Fruit fly (Drosophila melanogaster) whole organism, embryonic: ENCODE data around the gene CG32188.

Experiments used
- Atf3 ChIP-seq: fragments of 200-800 bp; sonication (Bioruptor generic); optimal IDR thresholded peaks from 3 replicates; lab custom pipeline; 2016; ENCODE audit warnings: missing biosample characterization, missing genetic modification characterization
- Awh ChIP-seq: fragments of 200-800 bp; sonication (Bioruptor generic); IDR thresholded peaks from 2 replicates; pipeline ENCODE4, ENCODE4 v1.3.6; 2022; ENCODE audit warnings: missing biosample characterization, missing genetic modification characterization
- B-H2 ChIP-seq: fragments of 200-800 bp; sonication (Bioruptor generic); optimal IDR thresholded peaks from 2 replicates; lab custom pipeline; 2018; ENCODE audit warnings: missing biosample characterization, mild to moderate bottlenecking, missing genetic modification characterization
- CG10147 ChIP-seq: fragments of 200-800 bp; sonication (Bioruptor generic); optimal IDR thresholded peaks from 2 replicates; lab custom pipeline; 2019; ENCODE audit warnings: missing biosample characterization, mild to moderate bottlenecking, missing genetic modification characterization, moderate library complexity
- CG10267 ChIP-seq: fragments of 200-800 bp; sonication (Bioruptor generic); optimal IDR thresholded peaks from 2 replicates; lab custom pipeline; 2018; ENCODE audit warnings: missing biosample characterization, mild to moderate bottlenecking, missing genetic modification characterization, moderate library complexity
- CG11695 ChIP-seq: fragments of 200-800 bp; sonication (Bioruptor generic); IDR thresholded peaks from 3 replicates; pipeline ENCODE4 v1.3.6; 2022; ENCODE audit warnings: missing biosample characterization, missing genetic modification characterization
- CG11696 ChIP-seq: fragments of 200-800 bp; sonication (Bioruptor generic); IDR thresholded peaks from 2 replicates; pipeline ENCODE4 v1.3.6; 2022; ENCODE audit warnings: missing biosample characterization, missing genetic modification characterization
- CG12391 ChIP-seq: fragments of 200-800 bp; sonication (Bioruptor generic); optimal IDR thresholded peaks from 3 replicates; lab custom pipeline; 2018; ENCODE audit warnings: missing biosample characterization, mild to moderate bottlenecking, missing genetic modification characterization, moderate library complexity
- CG13123 ChIP-seq: fragments of 200-800 bp; sonication (Bioruptor generic); optimal IDR thresholded peaks from 2 replicates; lab custom pipeline; 2016; ENCODE audit warnings: missing biosample characterization, missing genetic modification characterization
- CG14860 ChIP-seq: fragments of 200-800 bp; sonication (Bioruptor generic); IDR thresholded peaks from 3 replicates; pipeline ENCODE4 v1.3.6; 2022; ENCODE audit warnings: missing biosample characterization, missing genetic modification characterization; ENCODE audit not compliant: partially characterized antibody
- CG1603 ChIP-seq: fragments of 200-800 bp; sonication (Bioruptor generic); optimal IDR thresholded peaks from 2 replicates; lab custom pipeline; 2019; ENCODE audit warnings: missing biosample characterization, mild to moderate bottlenecking, missing genetic modification characterization, moderate library complexity
- CG16779 ChIP-seq: fragments of 200-800 bp; sonication (Bioruptor generic); IDR thresholded peaks from 2 replicates; pipeline ENCODE4 v1.3.6; 2022; ENCODE audit warnings: missing biosample characterization, missing genetic modification characterization
- CG16863 ChIP-seq: fragments of 200-800 bp; sonication (Bioruptor generic); optimal IDR thresholded peaks from 3 replicates; lab custom pipeline; 2016; ENCODE audit warnings: missing biosample characterization, missing genetic modification characterization
- CG17802 ChIP-seq: fragments of 200-800 bp; sonication (Bioruptor generic); optimal IDR thresholded peaks from 2 replicates; lab custom pipeline; 2018; ENCODE audit warnings: missing biosample characterization, mild to moderate bottlenecking, missing genetic modification characterization, moderate library complexity
- CG2875 ChIP-seq: fragments of 200-800 bp; sonication (Bioruptor generic); optimal IDR thresholded peaks from 2 replicates; lab custom pipeline; 2017; ENCODE audit warnings: missing biosample characterization, mild to moderate bottlenecking, missing genetic modification characterization, missing genetic modification reagents
- CG30431 ChIP-seq: fragments of 200-800 bp; sonication (Bioruptor generic); optimal IDR thresholded peaks from 2 replicates; lab custom pipeline; 2017; ENCODE audit warnings: missing biosample characterization, missing genetic modification characterization
- CG34422 ChIP-seq: fragments of 200-800 bp; sonication (Bioruptor generic); IDR thresholded peaks from 3 replicates; pipeline ENCODE4 v1.3.6; 2022; ENCODE audit warnings: missing biosample characterization, missing genetic modification characterization
- CG6175 ChIP-seq: fragments of 200-800 bp; sonication (Bioruptor generic); IDR thresholded peaks from 3 replicates; pipeline ENCODE4 v1.3.6; 2022; ENCODE audit warnings: missing biosample characterization, missing genetic modification characterization
- CG8359 ChIP-seq: fragments of 200-800 bp; sonication (Bioruptor generic); optimal IDR thresholded peaks from 2 replicates; lab custom pipeline; 2017; ENCODE audit warnings: missing biosample characterization, mild to moderate bottlenecking, missing genetic modification characterization, borderline replicate concordance
- CG9437 ChIP-seq: fragments of 200-800 bp; sonication (Bioruptor generic); optimal IDR thresholded peaks from 2 replicates; lab custom pipeline; 2018; ENCODE audit warnings: missing biosample characterization, mild to moderate bottlenecking, missing genetic modification characterization
- CoRest ChIP-seq: fragments of 200-800 bp; sonication (Bioruptor generic); optimal IDR thresholded peaks from 3 replicates; lab custom pipeline; 2018; ENCODE audit warnings: missing biosample characterization, mild to moderate bottlenecking, missing genetic modification characterization, moderate library complexity
- D ChIP-seq, 2 experiments: fragments of 200-800 bp in 1 of 2; fragments of >200 bp in 1 of 2; sonication (Bioruptor generic) in 1 of 2; optimal IDR thresholded peaks; 2 replicates in 1 of 2; 3 replicates in 1 of 2; lab custom pipeline; 2017; ENCODE audit warnings: mild to moderate bottlenecking in 1 of 2, missing biosample characterization in 1 of 2, missing genetic modification characterization in 1 of 2, missing genetic modification reagents in 1 of 2
- Ets97D ChIP-seq: fragments of 200-800 bp; sonication (Bioruptor generic); optimal IDR thresholded peaks from 3 replicates; lab custom pipeline; 2016; ENCODE audit warnings: missing biosample characterization, missing genetic modification characterization
- Fer1 ChIP-seq: fragments of 200-800 bp; sonication (Bioruptor generic); optimal IDR thresholded peaks from 2 replicates; lab custom pipeline; 2017; ENCODE audit warnings: missing biosample characterization, mild to moderate bottlenecking, missing genetic modification characterization
- Hey ChIP-seq: fragments of 200-800 bp; sonication (Bioruptor generic); optimal IDR thresholded peaks from 3 replicates; lab custom pipeline; 2018; ENCODE audit warnings: missing biosample characterization, mild to moderate bottlenecking, missing genetic modification characterization
- Meics ChIP-seq: fragments of 200-800 bp; sonication (Bioruptor generic); optimal IDR thresholded peaks from 2 replicates; lab custom pipeline; 2017; ENCODE audit warnings: missing biosample characterization, mild to moderate bottlenecking, missing genetic modification characterization
- Mrtf ChIP-seq: fragments of 200-800 bp; sonication (Bioruptor generic); IDR thresholded peaks from 3 replicates; pipeline ENCODE4 v1.3.6; 2022; ENCODE audit warnings: missing biosample characterization, missing genetic modification characterization
- Nf-YB ChIP-seq: fragments of 200-800 bp; sonication (Bioruptor generic); optimal IDR thresholded peaks from 3 replicates; lab custom pipeline; 2019; ENCODE audit warnings: missing biosample characterization, mild to moderate bottlenecking, missing genetic modification characterization, moderate library complexity
- Sox102F ChIP-seq: fragments of 200-800 bp; sonication (Bioruptor generic); optimal IDR thresholded peaks from 2 replicates; lab custom pipeline; 2018; ENCODE audit warnings: missing biosample characterization, mild to moderate bottlenecking, missing genetic modification characterization, moderate library complexity
- Sry-β ChIP-seq: fragments of 200-800 bp; sonication (Bioruptor generic); optimal IDR thresholded peaks from 2 replicates; lab custom pipeline; 2018; ENCODE audit warnings: missing biosample characterization, mild to moderate bottlenecking, missing genetic modification characterization, moderate library complexity
- Stat92E ChIP-seq, 3 experiments: fragments of >200 bp in 2 of 3; fragments of 200-800 bp in 1 of 3; sonication (Bioruptor generic) in 1 of 3; optimal IDR thresholded peaks; 2 replicates each; lab custom pipeline; 2017 to 2019; ENCODE audit warnings: missing biosample characterization in 3 of 3, missing genetic modification characterization in 3 of 3, mild to moderate bottlenecking in 1 of 3, moderate library complexity in 1 of 3
- Xbp1 ChIP-seq: fragments of 200-800 bp; sonication (Bioruptor generic); optimal IDR thresholded peaks from 3 replicates; lab custom pipeline; 2016; ENCODE audit warnings: missing biosample characterization, mild to moderate bottlenecking, missing genetic modification characterization
- amos ChIP-seq: fragments of 200-800 bp; sonication (Bioruptor generic); IDR thresholded peaks from 2 replicates; pipeline ENCODE4 v1.3.6; 2022; ENCODE audit warnings: missing biosample characterization, missing genetic modification characterization; ENCODE audit not compliant: partially characterized antibody
- chinmo ChIP-seq: fragments of 200-800 bp; sonication (Bioruptor generic); IDR thresholded peaks from 4 replicates; pipeline ENCODE4 v1.3.6; 2022; ENCODE audit warnings: missing biosample characterization, missing genetic modification characterization; ENCODE audit not compliant: partially characterized antibody
- cwo ChIP-seq: fragments of 200-800 bp; sonication (Bioruptor generic); optimal IDR thresholded peaks from 3 replicates; lab custom pipeline; 2017; ENCODE audit warnings: missing biosample characterization, missing genetic modification characterization, mild to moderate bottlenecking, moderate library complexity, missing genetic modification reagents
- danr ChIP-seq: fragments of 200-800 bp; sonication (Bioruptor generic); IDR thresholded peaks from 2 replicates; pipeline ENCODE4 v1.3.6; 2022; ENCODE audit warnings: missing biosample characterization, missing genetic modification characterization
- emc ChIP-seq: fragments of 200-800 bp; sonication (Bioruptor generic); optimal IDR thresholded peaks from 2 replicates; lab custom pipeline; 2016; ENCODE audit warnings: missing biosample characterization, missing genetic modification characterization
- en ChIP-seq: fragments of 200-800 bp; sonication (Bioruptor generic); optimal IDR thresholded peaks from 2 replicates; lab custom pipeline; 2016; ENCODE audit warnings: missing biosample characterization, missing genetic modification characterization
- kay ChIP-seq: fragments of 200-800 bp; sonication (Bioruptor generic); optimal IDR thresholded peaks from 2 replicates; lab custom pipeline; 2016; ENCODE audit warnings: missing biosample characterization, missing genetic modification characterization
- klu ChIP-seq: fragments of 200-800 bp; sonication (Bioruptor generic); IDR thresholded peaks from 2 replicates; pipeline ENCODE4 v1.3.6; 2022; ENCODE audit warnings: missing biosample characterization, missing genetic modification characterization
- lola ChIP-seq, 3 experiments: fragments of >200 bp in 2 of 3; fragments of 200-800 bp in 1 of 3; sonication (Bioruptor generic) in 1 of 3; optimal IDR thresholded peaks; 2 replicates each; lab custom pipeline; 2017 to 2019; ENCODE audit warnings: missing biosample characterization in 3 of 3, missing genetic modification characterization in 3 of 3, mild to moderate bottlenecking in 1 of 3, moderate library complexity in 1 of 3
- mld ChIP-seq: fragments of 200-800 bp; sonication (Bioruptor generic); IDR thresholded peaks from 3 replicates; pipeline ENCODE4 v1.3.6; 2022; ENCODE audit warnings: missing biosample characterization, missing genetic modification characterization; ENCODE audit not compliant: partially characterized antibody
- nmo ChIP-seq: fragments of 200-800 bp; sonication (Bioruptor generic); optimal IDR thresholded peaks from 2 replicates; lab custom pipeline; 2018; ENCODE audit warnings: missing biosample characterization, mild to moderate bottlenecking, missing genetic modification characterization, moderate library complexity
- nom ChIP-seq: fragments of 200-800 bp; sonication (Bioruptor generic); optimal IDR thresholded peaks from 2 replicates; lab custom pipeline; 2017; ENCODE audit warnings: missing biosample characterization, missing genetic modification characterization, mild to moderate bottlenecking, moderate library complexity, missing genetic modification reagents
- otp ChIP-seq: fragments of 200-800 bp; sonication (Bioruptor generic); IDR thresholded peaks from 3 replicates; pipeline ENCODE4, ENCODE4 v1.3.6; 2022; ENCODE audit warnings: missing biosample characterization, missing genetic modification characterization
- sqz ChIP-seq: fragments of 200-800 bp; sonication (Bioruptor generic); optimal IDR thresholded peaks from 3 replicates; lab custom pipeline; 2018; ENCODE audit warnings: missing biosample characterization, mild to moderate bottlenecking, missing genetic modification characterization
- tin ChIP-seq: fragments of 200-800 bp; sonication (Bioruptor generic); optimal IDR thresholded peaks from 3 replicates; lab custom pipeline; 2016; ENCODE audit warnings: missing biosample characterization, missing genetic modification characterization
- tll ChIP-seq, 2 experiments: fragments of 200-800 bp in 1 of 2; fragments of >200 bp in 1 of 2; sonication (Bioruptor generic) in 1 of 2; optimal IDR thresholded peaks; 2 replicates each; lab custom pipeline; 2017 to 2019; ENCODE audit warnings: missing biosample characterization in 2 of 2, missing genetic modification characterization in 2 of 2, mild to moderate bottlenecking in 1 of 2, moderate library complexity in 1 of 2
- unpg ChIP-seq: fragments of 200-800 bp; sonication (Bioruptor generic); optimal IDR thresholded peaks from 3 replicates; lab custom pipeline; 2018; ENCODE audit warnings: missing biosample characterization, mild to moderate bottlenecking, missing genetic modification characterization, moderate library complexity

Gene CG32188

DNA sequence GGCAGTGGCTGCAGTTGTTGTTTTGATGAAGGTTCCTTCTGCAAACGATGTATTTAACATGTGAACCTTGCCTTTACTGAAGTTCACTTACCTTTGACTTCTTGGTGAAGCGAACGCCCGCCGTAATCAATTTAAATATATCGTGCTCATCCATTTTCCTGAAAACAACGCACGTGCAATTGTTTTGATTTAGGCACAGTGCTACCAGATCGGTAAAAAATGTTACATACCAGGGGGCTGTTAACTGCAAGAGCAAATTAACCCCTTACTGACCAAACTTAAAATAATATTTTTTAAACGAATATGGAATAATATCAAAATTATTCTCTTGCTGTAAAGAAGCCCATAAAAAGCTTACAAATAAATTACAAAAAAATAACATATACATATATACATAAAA lies 28.9 kb downstream of the CG32188 start, which contains the start of gene ais (continued):
- TF ChIP-seq Fer1 (GFP tag; lab: Kevin White, UChicago) (no peak), cwo (GFP tag; lab: Kevin White, UChicago) (peak; percentile 81), Xbp1 (peak; percentile 34), CG13123 (no peak), lola (GFP tag; optimal IDR thresholded peaks at IDR 0.05; lab: Kevin White, UChicago) (no peak), tll (GFP tag; optimal IDR thresholded peaks at IDR 0.05; lab: Kevin White, UChicago) (no peak), danr (GFP tag; lab: Robert Waterston, UW) (no peak), Meics (GFP tag; lab: Kevin White, UChicago) (no peak), kay (GFP tag; lab: Kevin White, UChicago) (no peak), otp (GFP tag; lab: Robert Waterston, UW) (no peak), CG34422 (GFP tag; lab: Robert Waterston, UW) (0 out of 3 replicates have a peak, but pooled peaks have one; percentile 10), chinmo (GFP tag; lab: Robert Waterston, UW) (0 out of 4 replicates have a peak, but pooled peaks have one; percentile 30), klu (no peak), Sox102F (peak; percentile 30), CoRest (peak; percentile 29), CG17802 (tag; lab: Kevin White, UChicago) (no peak), CG1603 (tag; lab: Kevin White, UChicago) (peak; percentile 53), CG11695 (GFP tag; lab: Robert Waterston, UW) (no peak), CG14860 (GFP tag; lab: Robert Waterston, UW) (no peak), CG16779 (GFP tag; lab: Robert Waterston, UW) (no peak), sqz (no peak), tin (no peak), Hey (tag; lab: Kevin White, UChicago) (no peak), amos (no peak), Sry-β (GFP tag; lab: Kevin White, UChicago) (no peak), mld (GFP tag; lab: Robert Waterston, UW) (no peak), Awh (GFP tag; lab: Robert Waterston, UW) (no peak), CG11696 (GFP tag; lab: Robert Waterston, UW) (no peak), emc (GFP tag; lab: Kevin White, UChicago) (no peak), CG30431 (GFP tag; lab: Kevin White, UChicago) (no peak), CG10147 (GFP tag; lab: Kevin White, UChicago) (no peak), B-H2 (peak; percentile 41), en (GFP tag; lab: Kevin White, UChicago) (no peak), Stat92E (GFP tag; optimal IDR thresholded peaks at IDR 0.05; lab: Kevin White, UChicago) (no peak), Atf3 (no peak), nom (GFP tag; lab: Kevin White, UChicago) (no peak), Mrtf (GFP tag; lab: Robert Waterston, UW) (no peak), CG6175 (GFP tag; lab: Robert Waterston, UW) (no peak), D (optimal IDR thresholded peaks at IDR 0.05; lab: Kevin White, UChicago) (no peak), D (GFP tag; optimal IDR thresholded peaks at IDR 0.05; lab: Kevin White, UChicago) (no peak), CG16863 (GFP tag; lab: Kevin White, UChicago) (no peak), CG10267 (tag; lab: Kevin White, UChicago) (no peak), nmo (GFP tag; lab: Kevin White, UChicago) (peak; percentile 9), CG12391 (tag; lab: Kevin White, UChicago) (peak; percentile 39), Nf-YB (GFP tag; lab: Kevin White, UChicago) (no peak), CG8359 (GFP tag; lab: Kevin White, UChicago) (no peak), CG2875 (no peak), unpg (GFP tag; lab: Kevin White, UChicago) (peak; percentile 39), Ets97D (GFP tag; lab: Kevin White, UChicago) (peak; percentile 17), CG9437 (GFP tag; lab: Kevin White, UChicago) (no peak)
